Worm (Caenorhabditis elegans): ENCODE data around the gene srlf-5.

The srlf-5 gene

ce11 chrIV:12893166-12893565 is 33.4 kb downstream of the srlf-5 start, which contains the start of gene K08D8.12:
Gene K08D8.12 (plus strand): TSS chrIV:12893466.
- TF ChIP-seq sea-2 (GFP tag; optimal IDR thresholded peaks at IDR 0.05) (no peak), zag-1 (tag; optimal IDR thresholded peaks at IDR 0.05) (no peak), fkh-10 (GFP tag; optimal IDR thresholded peaks at IDR 0.05) (no peak), unc-39 (tag; optimal IDR thresholded peaks at IDR 0.05) (no peak), ama-1 (optimal IDR thresholded peaks at IDR 0.05) (no peak)

- TF ChIP-seq ceh-9 (tag; optimal IDR thresholded peaks at IDR 0.05) (no peak), ztf-11 (tag; optimal IDR thresholded peaks at IDR 0.05) (no peak), unc-62 (GFP tag; optimal IDR thresholded peaks at IDR 0.05) (no peak), elt-2 (tag; optimal IDR thresholded peaks at IDR 0.05) (peak; percentile 30), fkh-10 (GFP tag; optimal IDR thresholded peaks at IDR 0.05) (no peak), ceh-28 (tag; optimal IDR thresholded peaks at IDR 0.05) (no peak)
Observed at ce11 chrIV:12892194-12892593, 34.3 kb downstream of the srlf-5 start, which contains the start of gene K08D8.1. Gene K08D8.1 (plus strand): TSS chrIV:12892494.

- TF ChIP-seq lin-15B (tag; optimal IDR thresholded peaks at IDR 0.05) (no peak), elt-2 (tag; optimal IDR thresholded peaks at IDR 0.05) (peak; percentile 65), pqm-1 (tag; optimal IDR thresholded peaks at IDR 0.05) (peak; percentile 14)
Observed at ce11 chrIV:12891080-12891479, 35.5 kb downstream of the srlf-5 start.

ce11 chrIV:12890445-12890844 is 36.1 kb downstream of the srlf-5 start, which contains the start of gene K08D8.6:
Gene K08D8.6 (minus strand): TSS chrIV:12890508.
- no peak for TF ChIP-seq snpc-4 (tag; optimal IDR thresholded peaks at IDR 0.05)
- peak; percentile 94 for TF ChIP-seq elt-2 (tag; optimal IDR thresholded peaks at IDR 0.05)
- TF ChIP-seq pqm-1 (tag; optimal IDR thresholded peaks at IDR 0.05) = peak; percentile 93

ce11 chrIV:12886012-12886411 is 40.5 kb downstream of the srlf-5 start:
- TF ChIP-seq elt-2 (tag; optimal IDR thresholded peaks at IDR 0.05) = peak; percentile 13
- TF ChIP-seq pha-4 (tag; optimal IDR thresholded peaks at IDR 0.05) = no peak

- peak; percentile 26 for TF ChIP-seq elt-2 (tag; optimal IDR thresholded peaks at IDR 0.05)
- TF ChIP-seq fos-1 (tag; optimal IDR thresholded peaks at IDR 0.05) = no peak
- no peak for TF ChIP-seq mml-1 (tag; optimal IDR thresholded peaks at IDR 0.05)
- TF ChIP-seq pha-4 (tag; optimal IDR thresholded peaks at IDR 0.05) = no peak
Observed at ce11 chrIV:12883190-12883589, 43.3 kb downstream of the srlf-5 start, which contains the start of gene ZK896.4. Gene ZK896.4 (minus strand): TSS chrIV:12883290.

ce11 chrIV:12879557-12879956 is 47.0 kb downstream of the srlf-5 start, which contains the start of gene ZK896.5:
Gene ZK896.5 (minus strand): TSS chrIV:12879645.
- TF ChIP-seq elt-2 (tag; optimal IDR thresholded peaks at IDR 0.05) = peak; percentile 85
- no peak for TF ChIP-seq mml-1 (tag; optimal IDR thresholded peaks at IDR 0.05)
- TF ChIP-seq pha-4 (tag; optimal IDR thresholded peaks at IDR 0.05) = peak; percentile 79
- peak; percentile 95 for TF ChIP-seq pqm-1 (tag; optimal IDR thresholded peaks at IDR 0.05)

- TF ChIP-seq lin-15B (tag; optimal IDR thresholded peaks at IDR 0.05) (no peak), pqm-1 (tag; optimal IDR thresholded peaks at IDR 0.05) (peak; percentile 74), elt-2 (tag; optimal IDR thresholded peaks at IDR 0.05) (peak; percentile 62), zag-1 (tag; optimal IDR thresholded peaks at IDR 0.05) (no peak), mdl-1 (tag; optimal IDR thresholded peaks at IDR 0.05) (no peak), ZK546.5 (tag; optimal IDR thresholded peaks at IDR 0.05) (no peak), ceh-28 (tag; optimal IDR thresholded peaks at IDR 0.05) (no peak), elt-1 (tag; optimal IDR thresholded peaks at IDR 0.05) (no peak), snpc-4 (tag; optimal IDR thresholded peaks at IDR 0.05) (no peak), fkh-2 (tag; optimal IDR thresholded peaks at IDR 0.05) (no peak), fos-1 (tag; optimal IDR thresholded peaks at IDR 0.05) (no peak), nhr-25 (tag; optimal IDR thresholded peaks at IDR 0.05) (no peak), ama-1 (optimal IDR thresholded peaks at IDR 0.05) (no peak), ztf-11 (tag; optimal IDR thresholded peaks at IDR 0.05) (no peak)
Observed at ce11 chrIV:12876558-12876957, 50.0 kb downstream of the srlf-5 start.

Measured in whole organism, L3 larva.